Worm (Caenorhabditis elegans) whole organism, L1 larva: ENCODE results near the gene C10A4.6.

ENCODE experiments used
- C34B4.2 ChIP-seq: sonication (generic microtip); optimal IDR thresholded peaks from 2 replicates; lab custom pipeline; 2017; ENCODE audit warnings: mild to moderate bottlenecking, missing genetic modification characterization, missing compliant biosample characterization
- aly-2 ChIP-seq: fragments of 150-350 bp; optimal IDR thresholded peaks from 2 replicates; lab custom pipeline; 2014; ENCODE audit warnings: missing biosample characterization, missing genetic modification characterization
- fos-1 ChIP-seq: fragments of 150-350 bp; optimal IDR thresholded peaks from 2 replicates; lab custom pipeline; 2014; ENCODE audit warnings: missing biosample characterization, missing genetic modification characterization
- jun-1 ChIP-seq: fragments of 150-350 bp; optimal IDR thresholded peaks from 2 replicates; lab custom pipeline; 2014; ENCODE audit warnings: missing biosample characterization, missing genetic modification reagents, missing genetic modification characterization
- nhr-11 ChIP-seq: fragments of 150-350 bp; optimal IDR thresholded peaks from 2 replicates; lab custom pipeline; 2014; ENCODE audit warnings: missing biosample characterization, missing genetic modification characterization
- nhr-12 ChIP-seq: sonication (generic microtip); optimal IDR thresholded peaks from 2 replicates; lab custom pipeline; 2017; ENCODE audit warnings: missing biosample characterization, missing genetic modification characterization
- nhr-76 ChIP-seq: sonication (generic microtip); optimal IDR thresholded peaks from 2 replicates; lab custom pipeline; 2017; ENCODE audit warnings: missing biosample characterization, missing genetic modification characterization
- nhr-90 ChIP-seq: sonication (generic microtip); optimal IDR thresholded peaks from 2 replicates; lab custom pipeline; 2016; ENCODE audit warnings: mild to moderate bottlenecking, missing genetic modification characterization, missing compliant biosample characterization; ENCODE audit not compliant: poor library complexity
- skn-1 ChIP-seq: fragments of 150-350 bp; optimal IDR thresholded peaks from 2 replicates; lab custom pipeline; 2014; ENCODE audit warnings: missing biosample characterization, missing genetic modification characterization
- snpc-4 ChIP-seq: fragments of 150-350 bp; optimal IDR thresholded peaks from 2 replicates; lab custom pipeline; 2014; ENCODE audit warnings: missing biosample characterization, missing genetic modification characterization
- tbx-2 ChIP-seq: sonication (generic microtip); optimal IDR thresholded peaks from 2 replicates; lab custom pipeline; 2016; ENCODE audit warnings: missing genetic modification characterization, missing compliant biosample characterization
- vab-15 ChIP-seq: sonication (generic microtip); optimal IDR thresholded peaks from 2 replicates; lab custom pipeline; 2017; ENCODE audit warnings: missing genotype, mild to moderate bottlenecking, missing genetic modification characterization, missing compliant biosample characterization
- ztf-11 ChIP-seq, 2 experiments: sonication (generic microtip); optimal IDR thresholded peaks; 2 replicates each; lab custom pipeline; 2016 to 2017; ENCODE audit warnings: missing genetic modification characterization in 2 of 2, missing biosample characterization in 1 of 2, missing compliant biosample characterization in 1 of 2

DNA sequence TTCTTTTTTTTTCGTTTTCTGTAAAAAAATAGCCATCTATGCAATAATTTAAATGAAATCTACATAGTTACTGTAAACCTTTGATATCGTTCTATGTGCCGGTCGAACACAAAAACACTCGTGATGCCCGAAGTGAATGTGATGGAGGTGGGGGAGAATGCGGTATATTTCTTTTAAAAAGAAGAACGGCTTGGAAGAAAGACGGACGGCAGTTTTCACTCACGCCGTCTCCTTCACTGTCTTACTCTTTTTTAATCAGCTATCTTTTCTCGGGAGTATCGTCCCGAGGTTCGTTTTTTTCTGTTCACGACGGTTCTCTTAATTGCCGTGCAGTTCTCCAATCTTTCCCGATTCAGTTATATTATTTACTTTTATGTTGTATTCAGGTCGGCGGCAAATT is 8.2 kb downstream of the C10A4.6 start, which contains the start of gene C10A4.10:
- TF ChIP-seq tbx-2, result no peak
- TF ChIP-seq nhr-11 (tag; lab: Kevin White, UChicago), result no peak
- no peak for TF ChIP-seq nhr-90 (tag; lab: Kevin White, UChicago)
- no peak for TF ChIP-seq ztf-11 (tag; optimal IDR thresholded peaks at IDR 0.05; lab: Kevin White, UChicago)
- no peak for TF ChIP-seq vab-15 (tag; lab: Kevin White, UChicago)
- no peak for TF ChIP-seq skn-1 (tag; lab: Kevin White, UChicago)
- no peak for TF ChIP-seq jun-1 (tag; lab: Kevin White, UChicago)
- no peak for TF ChIP-seq nhr-12 (tag; lab: Kevin White, UChicago)
- no peak for TF ChIP-seq nhr-76 (tag; lab: Kevin White, UChicago)
- TF ChIP-seq aly-2 (tag; lab: Kevin White, UChicago), result no peak
- TF ChIP-seq C34B4.2 (tag; lab: Kevin White, UChicago), result no peak
- no peak for TF ChIP-seq snpc-4 (tag; lab: Kevin White, UChicago)
- no peak for TF ChIP-seq fos-1 (tag; lab: Kevin White, UChicago)
